Worm (Caenorhabditis elegans) whole organism, young adult: Measurements from ENCODE around the gene wdr-54.
A peak's percentile ranks its signal among the peaks of the same experiment; 100 is the strongest.

Source experiments
- B0019.2 ChIP-seq: fragments of 200-800 bp; sonication (Bioruptor generic); conservative IDR thresholded peaks from 2 replicates; pipeline ENCODE4 v1.3.6; 2022; ENCODE audit warnings: missing genetic modification reagents, missing genetic modification characterization, missing compliant biosample characterization
- B0336.3 ChIP-seq: fragments of 200-800 bp; sonication (Bioruptor generic); IDR thresholded peaks from 2 replicates; pipeline ENCODE4 v1.3.6; 2022; ENCODE audit warnings: missing genetic modification characterization, missing compliant biosample characterization
- F37B4.10 ChIP-seq: fragments of 200-800 bp; sonication (Bioruptor generic); IDR thresholded peaks from 2 replicates; pipeline ENCODE4 v1.3.6; 2022; ENCODE audit warnings: missing genetic modification characterization, missing compliant biosample characterization
- F49E8.2 ChIP-seq: sonication (generic microtip); optimal IDR thresholded peaks from 3 replicates; lab custom pipeline; 2017; ENCODE audit warnings: missing genetic modification characterization, mild to moderate bottlenecking, missing compliant biosample characterization, antibody characterized with exemption, moderate library complexity; ENCODE audit not compliant: insufficient read depth
- F57A8.1 ChIP-seq: fragments of 200-800 bp; sonication (Bioruptor generic); optimal IDR thresholded peaks from 2 replicates; lab custom pipeline; 2018; ENCODE audit warnings: mild to moderate bottlenecking, missing genetic modification characterization, moderate library complexity, missing compliant biosample characterization
- K11D2.4 ChIP-seq: fragments of 200-800 bp; sonication (Bioruptor generic); IDR thresholded peaks from 2 replicates; pipeline ENCODE4 v1.3.6; 2022; ENCODE audit warnings: missing genetic modification reagents, missing genetic modification characterization, missing compliant biosample characterization
- T07F8.4 ChIP-seq: sonication (generic microtip); optimal IDR thresholded peaks from 2 replicates; lab custom pipeline; 2016; ENCODE audit warnings: mild to moderate bottlenecking, missing genetic modification characterization, moderate library complexity, missing compliant biosample characterization
- Y56A3A.18 ChIP-seq: fragments of 200-800 bp; sonication (Bioruptor generic); IDR thresholded peaks from 2 replicates; pipeline ENCODE4 v1.3.6; 2022; ENCODE audit warnings: missing genetic modification reagents, missing genetic modification characterization, missing compliant biosample characterization
- Y79H2A.3 ChIP-seq: fragments of 200-800 bp; sonication (Bioruptor generic); conservative IDR thresholded peaks from 2 replicates; pipeline ENCODE4 v1.3.6; 2022; ENCODE audit warnings: missing genetic modification reagents, missing genetic modification characterization, missing compliant biosample characterization
- ccch-3 ChIP-seq: fragments of 200-800 bp; sonication (Bioruptor generic); optimal IDR thresholded peaks from 2 replicates; lab custom pipeline; 2018; ENCODE audit warnings: mild to moderate bottlenecking, missing genetic modification characterization, missing compliant biosample characterization
- ceh-100 ChIP-seq: fragments of 200-800 bp; sonication (Bioruptor generic); IDR thresholded peaks from 2 replicates; pipeline ENCODE4 v1.3.6; 2022; ENCODE audit warnings: missing genetic modification reagents, missing genetic modification characterization, missing compliant biosample characterization
- ceh-27 ChIP-seq: fragments of 200-800 bp; sonication (Bioruptor generic); optimal IDR thresholded peaks from 2 replicates; lab custom pipeline; 2018; ENCODE audit warnings: mild to moderate bottlenecking, missing genetic modification characterization, moderate library complexity, missing compliant biosample characterization
- ceh-79 ChIP-seq: sonication (generic microtip); optimal IDR thresholded peaks from 2 replicates; lab custom pipeline; 2017; ENCODE audit warnings: mild to moderate bottlenecking, missing genetic modification characterization, missing compliant biosample characterization
- efl-1 ChIP-seq: fragments of 150-350 bp; optimal IDR thresholded peaks from 2 replicates; lab custom pipeline; 2014; ENCODE audit warnings: missing biosample characterization, missing genetic modification reagents, missing genetic modification characterization
- gei-17 ChIP-seq: fragments of 200-800 bp; sonication (Bioruptor generic); optimal IDR thresholded peaks from 2 replicates; lab custom pipeline; 2018; ENCODE audit warnings: mild to moderate bottlenecking, missing genetic modification characterization, missing compliant biosample characterization
- him-1 ChIP-seq: sonication (generic microtip); optimal IDR thresholded peaks from 2 replicates; lab custom pipeline; 2016; ENCODE audit warnings: missing genotype, missing genetic modification reagents, missing genetic modification characterization, missing compliant biosample characterization
- hmg-1.2 ChIP-seq: fragments of 200-800 bp; sonication (Bioruptor generic); IDR thresholded peaks from 2 replicates; pipeline ENCODE4 v1.3.6; 2022; ENCODE audit warnings: missing genetic modification reagents, missing genetic modification characterization, missing compliant biosample characterization
- let-607 ChIP-seq, 2 experiments: fragments of 200-800 bp in 1 of 2; sonication (Bioruptor generic) in 1 of 2; sonication (generic microtip) in 1 of 2; optimal IDR thresholded peaks; 2 replicates each; lab custom pipeline; 2016 to 2018; ENCODE audit warnings: mild to moderate bottlenecking in 2 of 2, missing compliant biosample characterization in 2 of 2, missing genetic modification characterization in 2 of 2, moderate library complexity in 2 of 2, missing genotype in 1 of 2
- lin-40 ChIP-seq: sonication (generic microtip); optimal IDR thresholded peaks from 2 replicates; lab custom pipeline; 2016; ENCODE audit warnings: missing genetic modification characterization, mild to moderate bottlenecking, missing compliant biosample characterization, missing genotype, missing genetic modification reagents
- madf-3 ChIP-seq: fragments of 200-800 bp; sonication (Bioruptor generic); IDR thresholded peaks from 2 replicates; pipeline ENCODE4 v1.3.6; 2022; ENCODE audit warnings: missing genetic modification reagents, missing genetic modification characterization, missing compliant biosample characterization
- nfya-1 ChIP-seq: sonication (generic microtip); optimal IDR thresholded peaks from 2 replicates; lab custom pipeline; 2017; ENCODE audit warnings: antibody characterized with exemption, missing compliant biosample characterization, missing genetic modification characterization, borderline replicate concordance; ENCODE audit not compliant: insufficient read depth
- nhr-90 ChIP-seq: sonication (generic microtip); optimal IDR thresholded peaks from 2 replicates; lab custom pipeline; 2016; ENCODE audit warnings: missing genotype, mild to moderate bottlenecking, missing genetic modification characterization, missing compliant biosample characterization
- pbrm-1 ChIP-seq: fragments of 200-800 bp; sonication (Bioruptor generic); IDR thresholded peaks from 2 replicates; pipeline ENCODE4 v1.3.6; 2022; ENCODE audit warnings: missing genetic modification reagents, missing genetic modification characterization, missing compliant biosample characterization
- pha-4 ChIP-seq: fragments of 150-350 bp; sonication (generic microtip); optimal IDR thresholded peaks from 2 replicates; lab custom pipeline; 2014; ENCODE audit warnings: missing biosample characterization, missing genetic modification reagents, missing genetic modification characterization
- rec-8 ChIP-seq, 2 experiments: sonication (generic microtip); optimal IDR thresholded peaks; 2 replicates each; lab custom pipeline; 2016; ENCODE audit warnings: mild to moderate bottlenecking in 2 of 2, missing genetic modification characterization in 2 of 2, missing genetic modification reagents in 2 of 2, missing genotype in 2 of 2, missing biosample characterization in 1 of 2, missing compliant biosample characterization in 1 of 2, moderate library complexity in 1 of 2
- rpc-1 ChIP-seq, 2 experiments: fragments of 150-350 bp in 1 of 2; sonication (generic microtip) in 1 of 2; optimal IDR thresholded peaks; 2 replicates each; lab custom pipeline; 2014 to 2018; ENCODE audit warnings: missing biosample characterization in 1 of 2, missing genetic modification characterization in 1 of 2, missing genetic modification reagents in 1 of 2, missing genotype in 1 of 2
- snpc-1.1 ChIP-seq: sonication (generic microtip); optimal IDR thresholded peaks from 2 replicates; lab custom pipeline; 2017; ENCODE audit warnings: missing genetic modification characterization, mild to moderate bottlenecking, missing compliant biosample characterization, antibody characterized with exemption, moderate library complexity, missing genotype, missing genetic modification reagents; ENCODE audit not compliant: insufficient read depth
- snpc-1.3 ChIP-seq: sonication (generic microtip); optimal IDR thresholded peaks from 2 replicates; lab custom pipeline; 2017; ENCODE audit warnings: missing genetic modification characterization, mild to moderate bottlenecking, missing compliant biosample characterization, antibody characterized with exemption, moderate library complexity, missing genotype, missing genetic modification reagents; ENCODE audit not compliant: insufficient read depth
- somi-1 ChIP-seq: fragments of 200-800 bp; sonication (Bioruptor generic); optimal IDR thresholded peaks from 2 replicates; lab custom pipeline; 2018; ENCODE audit warnings: mild to moderate bottlenecking, missing genetic modification characterization, missing compliant biosample characterization
- tbp1 ChIP-seq: fragments of 200-800 bp; sonication (Bioruptor generic); optimal IDR thresholded peaks from 2 replicates; lab custom pipeline; 2018; ENCODE audit warnings: mild to moderate bottlenecking, missing genetic modification characterization, missing compliant biosample characterization
- tbx-9 ChIP-seq: sonication (generic microtip); optimal IDR thresholded peaks from 2 replicates; lab custom pipeline; 2016; ENCODE audit warnings: borderline replicate concordance, missing genetic modification characterization, inconsistent platforms, missing compliant biosample characterization
- xnd-1 ChIP-seq: sonication (generic microtip); optimal IDR thresholded peaks from 2 replicates; lab custom pipeline; 2016; ENCODE audit warnings: missing genotype, missing genetic modification reagents, missing genetic modification characterization, missing compliant biosample characterization
- zfh-2 ChIP-seq: fragments of 200-800 bp; sonication (Bioruptor generic); conservative IDR thresholded peaks from 2 replicates; pipeline ENCODE4 v1.3.6; 2022; ENCODE audit warnings: missing genetic modification reagents, missing genetic modification characterization, missing compliant biosample characterization
- ztf-26 ChIP-seq: sonication (generic microtip); optimal IDR thresholded peaks from 2 replicates; lab custom pipeline; 2017; ENCODE audit warnings: missing genetic modification characterization, missing compliant biosample characterization
- ztf-6 ChIP-seq: fragments of 200-800 bp; sonication (Bioruptor generic); IDR thresholded peaks from 2 replicates; pipeline ENCODE4 v1.3.6; 2022; ENCODE audit warnings: missing genetic modification reagents, missing genetic modification characterization, missing compliant biosample characterization

Gene wdr-54

DNA sequence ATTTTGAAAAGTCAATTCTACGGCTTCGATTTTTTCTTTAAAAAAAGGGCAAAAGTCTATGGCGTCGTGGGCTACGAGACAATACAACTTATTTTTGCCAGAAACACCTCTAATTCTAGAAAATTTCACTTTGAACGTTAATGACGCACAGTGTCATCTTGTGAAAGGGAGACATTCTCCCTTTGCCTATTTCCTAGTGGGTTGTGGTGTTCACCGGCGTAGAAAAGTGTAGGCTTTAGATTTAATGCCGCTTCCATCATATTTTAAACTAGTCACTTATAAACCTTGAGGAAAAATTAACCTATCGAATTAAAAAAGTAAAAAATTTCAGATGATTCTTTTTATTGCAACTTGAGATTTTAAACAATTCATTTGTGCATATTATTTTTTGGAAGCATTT lies 43.3 kb upstream of the wdr-54 start:
- TF ChIP-seq rpc-1 (optimal IDR thresholded peaks at IDR 0.05; lab: Kevin White, UChicago) (no peak), rpc-1 (tag; optimal IDR thresholded peaks at IDR 0.05; lab: Kevin White, UChicago) (no peak), gei-17 (GFP tag; lab: Kevin White, UChicago) (peak; percentile 66)

DNA sequence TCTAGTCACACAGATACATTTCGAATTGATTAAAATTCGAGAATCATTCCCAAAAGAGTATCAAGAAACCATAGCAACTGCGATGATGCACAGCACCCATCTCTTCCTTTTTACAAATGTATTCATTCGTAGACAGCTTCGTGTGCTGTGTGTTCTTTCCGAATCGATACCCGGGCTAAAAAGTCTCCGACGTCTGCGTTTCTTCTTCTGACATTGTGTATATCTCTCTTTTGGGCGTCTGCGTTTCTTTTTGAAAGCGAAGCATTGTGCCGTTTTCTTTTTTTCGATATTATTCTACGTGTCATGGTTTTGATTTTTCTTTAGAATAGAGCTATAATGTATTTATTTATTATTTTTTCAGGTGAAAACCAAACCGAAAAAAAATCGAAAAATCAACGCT lies 40.7 kb upstream of the wdr-54 start, which contains the start of gene attf-5:
TSS of gene attf-5 (plus strand) at position 362 of the 400 bp plus-strand sequence.
- TF ChIP-seq snpc-1.3 (tag; lab: Kevin White, UChicago) (no peak), hmg-1.2 (GFP tag; lab: Robert Waterston, UW) (peak; percentile 88)

- TF ChIP-seq nhr-90 (tag; lab: Kevin White, UChicago), result no peak
- no peak for TF ChIP-seq snpc-1.1
- TF ChIP-seq K11D2.4, result no peak
- TF ChIP-seq lin-40 (tag; lab: Kevin White, UChicago), result no peak
- TF ChIP-seq Y56A3A.18 (GFP tag; lab: Robert Waterston, UW), result no peak
Measured at ce11 chrX:789848-790247, 38.9 kb upstream of the wdr-54 start.

ce11 chrX:790593-790992 lies 38.1 kb upstream of the wdr-54 start:
- no peak for TF ChIP-seq xnd-1
- TF ChIP-seq F37B4.10 (GFP tag; lab: Robert Waterston, UW), result no peak
- TF ChIP-seq ztf-6, result no peak
- TF ChIP-seq ceh-79 (tag; lab: Kevin White, UChicago), result no peak
- TF ChIP-seq B0336.3 (GFP tag; lab: Robert Waterston, UW), result no peak
- no peak for TF ChIP-seq ceh-100
- no peak for TF ChIP-seq F57A8.1 (GFP tag; lab: Kevin White, UChicago)
- TF ChIP-seq ztf-26 (tag; lab: Kevin White, UChicago), result no peak
- no peak for TF ChIP-seq tbp1 (GFP tag; lab: Kevin White, UChicago)

- TF ChIP-seq pbrm-1 (GFP tag; lab: Robert Waterston, UW), result no peak
- no peak for TF ChIP-seq nfya-1 (tag; lab: Kevin White, UChicago)
- TF ChIP-seq zfh-2 (GFP tag; lab: Robert Waterston, UW), result no peak
- TF ChIP-seq rec-8 (tag; optimal IDR thresholded peaks at IDR 0.05; lab: Kevin White, UChicago), result no peak
- TF ChIP-seq him-1 (tag; lab: Kevin White, UChicago), result no peak
- TF ChIP-seq Y79H2A.3 (GFP tag; lab: Robert Waterston, UW), result no peak
- no peak for TF ChIP-seq K11D2.4
- no peak for TF ChIP-seq madf-3 (GFP tag; lab: Robert Waterston, UW)
- no peak for TF ChIP-seq ceh-27 (GFP tag; lab: Kevin White, UChicago)
- no peak for TF ChIP-seq let-607 (tag; optimal IDR thresholded peaks at IDR 0.05; lab: Kevin White, UChicago)
- no peak for TF ChIP-seq F49E8.2
- TF ChIP-seq B0019.2 (GFP tag; lab: Robert Waterston, UW), result no peak
- no peak for TF ChIP-seq pha-4 (tag; lab: Kevin White, UChicago)
- no peak for TF ChIP-seq ccch-3
- no peak for TF ChIP-seq tbx-9 (tag; lab: Kevin White, UChicago)
- TF ChIP-seq rpc-1 (optimal IDR thresholded peaks at IDR 0.05; lab: Kevin White, UChicago), result no peak
- TF ChIP-seq rpc-1 (tag; optimal IDR thresholded peaks at IDR 0.05; lab: Kevin White, UChicago), result no peak
- TF ChIP-seq efl-1 (GFP tag; lab: Kevin White, UChicago), result no peak
- no peak for TF ChIP-seq T07F8.4
- no peak for TF ChIP-seq somi-1 (GFP tag; lab: Kevin White, UChicago)
- no peak for TF ChIP-seq ztf-26 (tag; lab: Kevin White, UChicago)
Measured at ce11 chrX:802478-802877, 26.2 kb upstream of the wdr-54 start, which contains the start of gene gtr-1. Gene gtr-1, plus strand, starts transcription at chrX:802778.
